Worm (Caenorhabditis elegans) whole organism, early embryonic: Measurements from ENCODE around the gene Y34B4A.4.

ENCODE experiments used
- B0310.2 ChIP-seq: sonication (generic microtip); optimal IDR thresholded peaks from 2 replicates; lab custom pipeline; 2016; ENCODE audit warnings: mild to moderate bottlenecking, missing genetic modification characterization, missing compliant biosample characterization
- ama-1 ChIP-seq: fragments of 150-350 bp; optimal IDR thresholded peaks from 2 replicates; lab custom pipeline; 2014
- ceh-13 ChIP-seq: fragments of 200-800 bp; sonication (Bioruptor generic); optimal IDR thresholded peaks from 2 replicates; lab custom pipeline; 2018; ENCODE audit warnings: mild to moderate bottlenecking, missing genetic modification characterization, missing compliant biosample characterization
- ets-7 ChIP-seq: sonication (generic microtip); optimal IDR thresholded peaks from 2 replicates; lab custom pipeline; 2016; ENCODE audit warnings: missing genotype, missing genetic modification characterization, missing compliant biosample characterization
- flt-1 ChIP-seq: fragments of 200-800 bp; sonication (Bioruptor generic); IDR thresholded peaks from 2 replicates; pipeline ENCODE4 v1.3.6; 2022; ENCODE audit warnings: missing genetic modification characterization, missing compliant biosample characterization
- hmg-4 ChIP-seq: fragments of 200-800 bp; sonication (Bioruptor generic); optimal IDR thresholded peaks from 2 replicates; lab custom pipeline; 2018; ENCODE audit warnings: mild to moderate bottlenecking, missing genetic modification characterization, missing compliant biosample characterization
- hnd-1 ChIP-seq: sonication (generic microtip); optimal IDR thresholded peaks from 2 replicates; lab custom pipeline; 2016; ENCODE audit warnings: missing genetic modification characterization, missing compliant biosample characterization
- tbx-37 ChIP-seq: fragments of 200-800 bp; sonication (Bioruptor generic); conservative IDR thresholded peaks from 2 replicates; pipeline ENCODE4 v1.3.6; 2022; ENCODE audit warnings: missing genetic modification reagents, missing genetic modification characterization, missing compliant biosample characterization

DNA sequence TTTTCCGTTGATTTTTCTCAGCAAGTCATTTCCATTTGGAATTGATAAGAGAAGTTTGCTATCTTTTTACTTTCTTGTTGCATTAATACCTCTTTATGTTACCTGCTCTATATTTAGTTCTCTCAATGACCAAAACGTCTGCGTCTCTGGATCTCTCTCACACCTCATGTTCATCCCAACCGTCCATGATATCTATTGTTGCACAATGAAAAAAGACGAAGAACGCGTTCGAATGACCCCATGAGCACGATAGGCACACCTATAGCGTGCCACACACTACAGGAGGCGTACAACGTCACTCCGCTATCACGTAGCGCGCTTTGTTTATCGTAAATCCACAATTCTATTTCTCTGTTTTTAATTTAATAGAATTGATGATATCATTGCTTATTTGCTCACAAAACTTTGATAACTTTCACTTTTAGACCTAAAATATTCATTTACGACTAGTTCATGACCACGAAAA, 15.1 kb downstream of the Y34B4A.4 start, which contains the start of gene Y34B4A.2:
- TF ChIP-seq hnd-1 (tag; lab: Kevin White, UChicago), result no peak
- no peak for TF ChIP-seq flt-1 (GFP tag; lab: Robert Waterston, UW)
- no peak for TF ChIP-seq ceh-13 (GFP tag; lab: Kevin White, UChicago)
- TF ChIP-seq ama-1 (lab: Kevin White, UChicago), result no peak
- peak; percentile 15 for TF ChIP-seq hmg-4
- no peak for TF ChIP-seq B0310.2 (tag; lab: Kevin White, UChicago)
- TF ChIP-seq tbx-37 (GFP tag; lab: Robert Waterston, UW), result no peak
- no peak for TF ChIP-seq ets-7 (tag; lab: Kevin White, UChicago)
